Fruit fly (Drosophila melanogaster): ENCODE measurements around the gene CG44869.

CG44869 gene

dm6 chr2L:15400306-15400851 is 17.8 kb downstream of the CG44869 start:
- TF ChIP-seq Hr78 (GFP tag; optimal IDR thresholded peaks at IDR 0.05) (no peak), Vsx2 (GFP tag; optimal IDR thresholded peaks at IDR 0.05; ENCODE audit: partially characterized antibody) (no peak), h (GFP tag; optimal IDR thresholded peaks at IDR 0.05) (no peak), Hr83 (GFP tag; optimal IDR thresholded peaks at IDR 0.05; ENCODE audit: poor library complexity, severe bottlenecking) (no peak), sage (GFP tag; optimal IDR thresholded peaks at IDR 0.05) (no peak), CG9705 (GFP tag; optimal IDR thresholded peaks at IDR 0.05) (no peak), tai (GFP tag; optimal IDR thresholded peaks at IDR 0.05) (no peak)

dm6 chr2L:15396796-15397195 is 21.4 kb downstream of the CG44869 start:
- TF ChIP-seq Mio (GFP tag; optimal IDR thresholded peaks at IDR 0.05): no peak
- no peak for TF ChIP-seq Hnf4 (GFP tag; optimal IDR thresholded peaks at IDR 0.05)
- TF ChIP-seq usp (GFP tag; optimal IDR thresholded peaks at IDR 0.05): no peak
- no peak for TF ChIP-seq Vsx2 (GFP tag; optimal IDR thresholded peaks at IDR 0.05; ENCODE audit: partially characterized antibody)
- peak; percentile 25 for TF ChIP-seq Sp1 (GFP tag; optimal IDR thresholded peaks at IDR 0.05)
- no peak for TF ChIP-seq Dif (GFP tag; optimal IDR thresholded peaks at IDR 0.05; ENCODE audit: partially characterized antibody)
- peak; percentile 6 for TF ChIP-seq dmrt93B (GFP tag; optimal IDR thresholded peaks at IDR 0.05)
- no peak for TF ChIP-seq rgr (GFP tag; optimal IDR thresholded peaks at IDR 0.05)
- no peak for TF ChIP-seq sv (GFP tag; optimal IDR thresholded peaks at IDR 0.05)
- no peak for TF ChIP-seq dl (GFP tag; optimal IDR thresholded peaks at IDR 0.05; ENCODE audit: insufficient read depth in 1 of 2, partially characterized antibody in 2 of 2)
- no peak for TF ChIP-seq N (GFP tag; optimal IDR thresholded peaks at IDR 0.05)
- TF ChIP-seq CrebA (GFP tag; optimal IDR thresholded peaks at IDR 0.05; ENCODE audit: borderline replicate concordance): no peak
- no peak for TF ChIP-seq Hr83 (GFP tag; optimal IDR thresholded peaks at IDR 0.05; ENCODE audit: poor library complexity, severe bottlenecking)
- TF ChIP-seq psq (GFP tag; optimal IDR thresholded peaks at IDR 0.05): peak; percentile 6
- TF ChIP-seq OdsH (GFP tag; optimal IDR thresholded peaks at IDR 0.05): peak; percentile 1
- no peak for TF ChIP-seq Rel (GFP tag; optimal IDR thresholded peaks at IDR 0.05)
- no peak for TF ChIP-seq Rel (tag; optimal IDR thresholded peaks at IDR 0.05)
- no peak for TF ChIP-seq Dfd (GFP tag; optimal IDR thresholded peaks at IDR 0.05)
- peak; percentile 32 for TF ChIP-seq HLH106 (tag; optimal IDR thresholded peaks at IDR 0.05)
- TF ChIP-seq foxo (GFP tag; optimal IDR thresholded peaks at IDR 0.05): peak in 1 of 2 experiments; percentile 29

- TF ChIP-seq foxo (GFP tag; optimal IDR thresholded peaks at IDR 0.05) (peak in 1 of 2 experiments; percentile 9), dl (GFP tag; optimal IDR thresholded peaks at IDR 0.05; ENCODE audit: insufficient read depth in 1 of 2, partially characterized antibody in 2 of 2) (no peak)
Measured at dm6 chr2L:15392371-15392770, 25.8 kb downstream of the CG44869 start.

dm6 chr2L:15390421-15390820 is 27.7 kb downstream of the CG44869 start:
- TF ChIP-seq sage (GFP tag; optimal IDR thresholded peaks at IDR 0.05) (no peak), lola (GFP tag; optimal IDR thresholded peaks at IDR 0.05) (no peak), OdsH (GFP tag; optimal IDR thresholded peaks at IDR 0.05) (no peak), GATAd (GFP tag; optimal IDR thresholded peaks at IDR 0.05) (no peak), dmrt93B (GFP tag; optimal IDR thresholded peaks at IDR 0.05) (no peak), HLH106 (tag; optimal IDR thresholded peaks at IDR 0.05) (no peak), N (GFP tag; optimal IDR thresholded peaks at IDR 0.05) (no peak), pan (optimal IDR thresholded peaks at IDR 0.05) (no peak), CG32264 (GFP tag; optimal IDR thresholded peaks at IDR 0.05) (no peak), tai (GFP tag; optimal IDR thresholded peaks at IDR 0.05) (no peak), usp (GFP tag; optimal IDR thresholded peaks at IDR 0.05) (no peak), woc (GFP tag; optimal IDR thresholded peaks at IDR 0.05) (no peak), Dif (GFP tag; optimal IDR thresholded peaks at IDR 0.05; ENCODE audit: partially characterized antibody) (no peak), brk (GFP tag; optimal IDR thresholded peaks at IDR 0.05) (no peak), psq (GFP tag; optimal IDR thresholded peaks at IDR 0.05) (no peak), rgr (GFP tag; optimal IDR thresholded peaks at IDR 0.05) (no peak), Abd-B (GFP tag; optimal IDR thresholded peaks at IDR 0.05) (no peak)

DNA sequence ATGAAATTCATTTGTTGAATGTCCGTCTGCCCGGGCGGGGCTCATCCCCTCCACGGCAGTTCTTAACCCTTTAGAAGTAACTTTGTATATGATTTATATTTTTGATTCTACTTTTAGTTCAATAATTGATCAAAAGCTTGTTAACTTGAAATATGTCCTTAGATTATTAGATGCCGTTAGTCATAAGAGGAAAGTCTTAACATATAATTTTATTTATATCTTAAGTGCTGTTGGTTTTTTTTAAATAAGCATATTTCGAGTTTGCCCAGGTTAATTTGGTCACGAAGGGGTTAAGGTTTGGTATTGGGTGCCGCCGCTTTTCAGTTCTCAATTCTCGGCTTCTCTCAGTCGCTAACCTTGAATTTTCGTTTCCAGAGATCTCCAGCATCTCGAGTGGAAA is 29.2 kb downstream of the CG44869 start:
- peak; percentile 72 for TF ChIP-seq ey (GFP tag; optimal IDR thresholded peaks at IDR 0.05)
- peak; percentile 70 for TF ChIP-seq sage (GFP tag; optimal IDR thresholded peaks at IDR 0.05)
- TF ChIP-seq foxo (GFP tag; optimal IDR thresholded peaks at IDR 0.05): peak in 1 of 2 experiments; percentile 83
- TF ChIP-seq CG9705 (GFP tag; optimal IDR thresholded peaks at IDR 0.05): peak; percentile 71
- peak; percentile 71 for TF ChIP-seq rgr (GFP tag; optimal IDR thresholded peaks at IDR 0.05)
- no peak for TF ChIP-seq Rel (GFP tag; optimal IDR thresholded peaks at IDR 0.05)
- TF ChIP-seq Rel (tag; optimal IDR thresholded peaks at IDR 0.05): peak; percentile 43
- TF ChIP-seq dmrt93B (GFP tag; optimal IDR thresholded peaks at IDR 0.05): peak; percentile 67
- peak; percentile 90 for TF ChIP-seq HLH106 (tag; optimal IDR thresholded peaks at IDR 0.05)
- no peak for TF ChIP-seq dsf (GFP tag; optimal IDR thresholded peaks at IDR 0.05; ENCODE audit: borderline replicate concordance)
- no peak for TF ChIP-seq pan (optimal IDR thresholded peaks at IDR 0.05)
- TF ChIP-seq Sp1 (GFP tag; optimal IDR thresholded peaks at IDR 0.05): peak; percentile 90
- no peak for TF ChIP-seq usp (GFP tag; optimal IDR thresholded peaks at IDR 0.05)
- TF ChIP-seq Mio (GFP tag; optimal IDR thresholded peaks at IDR 0.05): no peak
- TF ChIP-seq Dfd (GFP tag; optimal IDR thresholded peaks at IDR 0.05): no peak
- TF ChIP-seq h (GFP tag; optimal IDR thresholded peaks at IDR 0.05): peak; percentile 83
- no peak for TF ChIP-seq Myc (optimal IDR thresholded peaks at IDR 0.05)
- TF ChIP-seq CrebA (GFP tag; optimal IDR thresholded peaks at IDR 0.05; ENCODE audit: borderline replicate concordance): no peak
- no peak for TF ChIP-seq Hr78 (GFP tag; optimal IDR thresholded peaks at IDR 0.05)
- TF ChIP-seq sv (GFP tag; optimal IDR thresholded peaks at IDR 0.05): no peak
- TF ChIP-seq Vsx2 (GFP tag; optimal IDR thresholded peaks at IDR 0.05; ENCODE audit: partially characterized antibody): no peak
- no peak for TF ChIP-seq Dif (GFP tag; optimal IDR thresholded peaks at IDR 0.05; ENCODE audit: partially characterized antibody)
- no peak for TF ChIP-seq GATAd (GFP tag; optimal IDR thresholded peaks at IDR 0.05)
- no peak for TF ChIP-seq Abd-B (GFP tag; optimal IDR thresholded peaks at IDR 0.05)
- no peak for TF ChIP-seq lola (GFP tag; optimal IDR thresholded peaks at IDR 0.05)
- TF ChIP-seq Hnf4 (GFP tag; optimal IDR thresholded peaks at IDR 0.05): peak; percentile 67
- peak; percentile 25 for TF ChIP-seq CG32264 (GFP tag; optimal IDR thresholded peaks at IDR 0.05)
- no peak for TF ChIP-seq tai (GFP tag; optimal IDR thresholded peaks at IDR 0.05)
- TF ChIP-seq woc (GFP tag; optimal IDR thresholded peaks at IDR 0.05): peak; percentile 58
- TF ChIP-seq brk (GFP tag; optimal IDR thresholded peaks at IDR 0.05): peak; percentile 39
- peak; percentile 75 for TF ChIP-seq br (GFP tag; optimal IDR thresholded peaks at IDR 0.05)
